Worm (Caenorhabditis elegans) whole organism, late embryonic: Measurements from ENCODE around the gene nhr-181.

Experiments used
- ceh-14 ChIP-seq: sonication (generic microtip); optimal IDR thresholded peaks from 2 replicates; lab custom pipeline; 2016; ENCODE audit warnings: missing genotype, missing genetic modification characterization, missing compliant biosample characterization
- ceh-31 ChIP-seq: sonication (generic microtip); optimal IDR thresholded peaks from 2 replicates; lab custom pipeline; 2016; ENCODE audit warnings: missing genetic modification characterization, missing compliant biosample characterization
- dmd-4 ChIP-seq: sonication (generic microtip); optimal IDR thresholded peaks from 2 replicates; lab custom pipeline; 2016; ENCODE audit warnings: borderline replicate concordance, missing genetic modification characterization, missing compliant biosample characterization
- ttx-3 ChIP-seq: sonication (generic microtip); optimal IDR thresholded peaks from 2 replicates; lab custom pipeline; 2016; ENCODE audit warnings: missing genetic modification reagents, missing genetic modification characterization, missing compliant biosample characterization

- TF ChIP-seq ceh-31 (tag; lab: Kevin White, UChicago) (no peak), ceh-14 (tag; lab: Kevin White, UChicago) (no peak), dmd-4 (tag; lab: Kevin White, UChicago) (no peak), ttx-3 (tag; lab: Kevin White, UChicago) (no peak)
These were observed 21.4 kb upstream of the nhr-181 start, which contains the start of gene otpl-2 for ce11 chrV:4073455-4073854.
